Fruit fly (Drosophila melanogaster): ENCODE results near the gene CG1492.

The CG1492 gene

dm6 chrX:12012149-12013097 lies at the start of gene CG1492, which contains the start of gene regucalcin (continued):
- TF ChIP-seq CG3281 (GFP tag; optimal IDR thresholded peaks at IDR 0.05) (no peak), Med (GFP tag) (peak; percentile 61), onecut (GFP tag; IDR thresholded peaks at IDR 0.05) (no peak), Eip74EF (GFP tag; optimal IDR thresholded peaks at IDR 0.05) (no peak), bbx (GFP tag; IDR thresholded peaks at IDR 0.05; ENCODE audit: partially characterized antibody) (peak; percentile 32; the same call in 1 of the 2 replicates), CG9817 (tag; optimal IDR thresholded peaks at IDR 0.05) (no peak), CG15514 (GFP tag; optimal IDR thresholded peaks at IDR 0.05) (peak; percentile 59), wdn (GFP tag; IDR thresholded peaks at IDR 0.05) (no peak), Scr (GFP tag; IDR thresholded peaks at IDR 0.05; ENCODE audit: partially characterized antibody) (peak; percentile 34; the same call in 1 of the 2 replicates), CG7963 (GFP tag; IDR thresholded peaks at IDR 0.05; ENCODE audit: partially characterized antibody) (0 out of 3 replicates have a peak, but pooled peaks have one; percentile 15), CG30020 (tag; optimal IDR thresholded peaks at IDR 0.05) (peak; percentile 13), ewg (GFP tag; optimal IDR thresholded peaks at IDR 0.05) (no peak), nerfin-2 (GFP tag; IDR thresholded peaks at IDR 0.05; ENCODE audit: partially characterized antibody) (0 out of 2 replicates have a peak, but pooled peaks have one; percentile 15), kay (GFP tag; optimal IDR thresholded peaks at IDR 0.05) (no peak), CG13123 (GFP tag; optimal IDR thresholded peaks at IDR 0.05) (no peak), Dref (GFP tag; IDR thresholded peaks at IDR 0.05) (peak; percentile 85), CTCF (GFP tag; optimal IDR thresholded peaks at IDR 0.05) (peak; percentile 4), emc (GFP tag; optimal IDR thresholded peaks at IDR 0.05) (no peak), Mes4 (GFP tag; optimal IDR thresholded peaks at IDR 0.05) (no peak), CG8359 (GFP tag; optimal IDR thresholded peaks at IDR 0.05; ENCODE audit: borderline replicate concordance) (peak; percentile 100), Poxn (GFP tag; IDR thresholded peaks at IDR 0.05) (no peak), ase (GFP tag; IDR thresholded peaks at IDR 0.05) (no peak), ftz-f1 (GFP tag; optimal IDR thresholded peaks at IDR 0.05) (peak; percentile 89), Dp (GFP tag; optimal IDR thresholded peaks at IDR 0.05) (peak; percentile 97), chinmo (GFP tag; IDR thresholded peaks at IDR 0.05; ENCODE audit: partially characterized antibody) (0 out of 4 replicates have a peak, but pooled peaks have one; percentile 42), CG10543 (GFP tag; optimal IDR thresholded peaks at IDR 0.05) (no peak), YL-1 (GFP tag; optimal IDR thresholded peaks at IDR 0.05) (peak; percentile 22)

DNA sequence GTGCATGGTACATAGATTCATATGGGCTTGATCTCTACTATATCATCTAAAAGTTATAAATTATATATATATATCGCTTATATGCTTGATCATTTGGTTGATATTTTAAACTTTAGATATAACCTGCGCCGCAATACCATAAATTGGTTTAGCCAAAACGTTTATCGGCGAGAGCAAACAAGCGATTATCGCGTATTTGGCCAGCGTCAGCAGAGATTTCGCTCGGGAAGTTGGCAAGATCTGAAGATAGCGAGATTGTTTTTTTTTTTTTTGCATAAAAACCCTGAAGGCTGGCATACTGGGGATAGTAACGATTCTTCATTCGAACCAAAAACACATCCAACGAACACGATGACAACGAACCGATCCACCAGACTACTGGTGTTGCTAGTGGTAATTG lies 47.5 kb upstream of the CG1492 start, which contains the start of gene Muc11A:
TSS of gene Muc11A (plus strand) at position 301 of the 400 bp plus-strand sequence.
- TF ChIP-seq Fer1 (GFP tag; optimal IDR thresholded peaks at IDR 0.05) = no peak
- TF ChIP-seq Hmr (GFP tag; optimal IDR thresholded peaks at IDR 0.05) = no peak
- no peak for TF ChIP-seq jing (GFP tag; optimal IDR thresholded peaks at IDR 0.05)
- TF ChIP-seq E2f1 (GFP tag; IDR thresholded peaks at IDR 0.05) = no peak
- TF ChIP-seq CoRest (tag; optimal IDR thresholded peaks at IDR 0.05) = no peak

DNA sequence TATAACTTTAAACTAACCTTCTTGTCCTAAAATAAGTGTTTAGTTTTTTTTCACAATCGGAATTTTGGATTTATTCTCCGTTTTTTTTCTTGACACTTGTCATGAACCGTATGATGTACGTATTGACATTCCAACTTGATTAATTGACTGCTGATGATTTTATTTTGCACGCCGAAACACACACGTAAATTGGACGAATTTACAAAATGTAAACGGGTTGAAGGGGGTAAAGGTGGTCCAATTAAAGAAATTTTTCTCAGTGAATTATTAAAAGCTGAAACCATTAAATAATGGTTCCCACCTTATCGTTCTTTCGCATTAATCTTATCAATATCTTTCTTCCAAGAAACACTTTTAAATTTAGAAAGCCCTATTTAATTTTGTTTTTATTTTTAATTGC lies 44.5 kb upstream of the CG1492 start, which contains the start of gene Uch-L5R:
TSS of gene Uch-L5R (minus strand) at position 101 of the 400 bp plus-strand sequence.
- TF ChIP-seq lmd (GFP tag; IDR thresholded peaks at IDR 0.05) (no peak), repo (GFP tag; optimal IDR thresholded peaks at IDR 0.05) (no peak), cg (GFP tag; optimal IDR thresholded peaks at IDR 0.05) (no peak), CG34224 (GFP tag; IDR thresholded peaks at IDR 0.05; ENCODE audit: partially characterized antibody) (no peak), esg (GFP tag; conservative IDR thresholded peaks at IDR 0.05) (no peak), CG18599 (GFP tag; optimal IDR thresholded peaks at IDR 0.05) (no peak), CG12219 (GFP tag; optimal IDR thresholded peaks at IDR 0.05) (no peak), CG31365 (tag; optimal IDR thresholded peaks at IDR 0.05) (no peak), ttk (GFP tag; IDR thresholded peaks at IDR 0.05) (no peak), Dp (GFP tag; optimal IDR thresholded peaks at IDR 0.05) (no peak), Camta (GFP tag; optimal IDR thresholded peaks at IDR 0.05) (no peak), CG30403 (GFP tag; optimal IDR thresholded peaks at IDR 0.05) (no peak), gfzf (GFP tag; optimal IDR thresholded peaks at IDR 0.05) (no peak), gsb-n (tag; optimal IDR thresholded peaks at IDR 0.05) (no peak), chm (GFP tag; IDR thresholded peaks at IDR 0.05) (no peak)

Measured in whole organism, embryonic.